Worm (Caenorhabditis elegans) whole organism, L2 larva: ENCODE results near the gene Y54G2A.32.

Source experiments
- C34F6.9 ChIP-seq: fragments of 150-350 bp; optimal IDR thresholded peaks from 2 replicates; lab custom pipeline; 2014; ENCODE audit warnings: missing biosample characterization, missing genetic modification characterization
- F13H6.1 ChIP-seq: sonication (generic microtip); optimal IDR thresholded peaks from 2 replicates; lab custom pipeline; 2016; ENCODE audit warnings: missing genetic modification characterization, missing compliant biosample characterization
- R02D3.7 ChIP-seq: fragments of 150-350 bp; optimal IDR thresholded peaks from 2 replicates; lab custom pipeline; 2014; ENCODE audit warnings: missing biosample characterization, missing genetic modification characterization
- ZK546.5 ChIP-seq: sonication (generic microtip); optimal IDR thresholded peaks from 2 replicates; lab custom pipeline; 2017; ENCODE audit warnings: missing biosample characterization, missing genetic modification characterization
- ama-1 ChIP-seq: fragments of 150-350 bp; optimal IDR thresholded peaks from 2 replicates; lab custom pipeline; 2018; ENCODE audit warnings: inconsistent platforms
- blmp-1 ChIP-seq: sonication (generic microtip); optimal IDR thresholded peaks from 2 replicates; lab custom pipeline; 2017; ENCODE audit warnings: missing genetic modification characterization, mild to moderate bottlenecking, missing compliant biosample characterization, antibody characterized with exemption, moderate library complexity; ENCODE audit not compliant: insufficient read depth
- ceh-16 ChIP-seq: fragments of 150-350 bp; optimal IDR thresholded peaks from 2 replicates; lab custom pipeline; 2014; ENCODE audit warnings: missing biosample characterization, missing genetic modification characterization
- crh-2 ChIP-seq: sonication (generic microtip); optimal IDR thresholded peaks from 2 replicates; lab custom pipeline; 2017; ENCODE audit warnings: missing biosample characterization, missing genetic modification characterization
- dmd-4 ChIP-seq: sonication (generic microtip); optimal IDR thresholded peaks from 2 replicates; lab custom pipeline; 2017; ENCODE audit warnings: missing biosample characterization, missing genetic modification characterization
- egl-27 ChIP-seq: sonication (generic microtip); optimal IDR thresholded peaks from 3 replicates; lab custom pipeline; 2017; ENCODE audit warnings: missing biosample characterization, missing genetic modification reagents, missing genetic modification characterization
- elt-1 ChIP-seq: fragments of 150-350 bp; optimal IDR thresholded peaks from 2 replicates; lab custom pipeline; 2014; ENCODE audit warnings: missing biosample characterization, missing genetic modification characterization
- elt-3 ChIP-seq: sonication (generic microtip); optimal IDR thresholded peaks from 2 replicates; lab custom pipeline; 2017; ENCODE audit warnings: missing biosample characterization, missing genetic modification characterization
- fos-1 ChIP-seq: fragments of 150-350 bp; optimal IDR thresholded peaks from 2 replicates; lab custom pipeline; 2014; ENCODE audit warnings: missing biosample characterization, missing genetic modification characterization
- gmeb-1 ChIP-seq: fragments of 150-350 bp; optimal IDR thresholded peaks from 2 replicates; lab custom pipeline; 2014; ENCODE audit warnings: missing biosample characterization, missing genetic modification characterization
- lin-11 ChIP-seq: fragments of 150-350 bp; sonication (generic microtip); optimal IDR thresholded peaks from 2 replicates; lab custom pipeline; 2014; ENCODE audit warnings: missing biosample characterization, missing genetic modification characterization, inconsistent platforms, mixed read lengths
- lin-39 ChIP-seq: fragments of 150-350 bp; optimal IDR thresholded peaks from 2 replicates; lab custom pipeline; 2014; ENCODE audit warnings: missing biosample characterization, missing genetic modification reagents, missing genetic modification characterization
- lsy-2 ChIP-seq, 2 experiments: fragments of 150-350 bp in 1 of 2; sonication (generic microtip) in 1 of 2; optimal IDR thresholded peaks; 2 replicates each; lab custom pipeline; 2014 to 2017; ENCODE audit warnings: missing biosample characterization in 2 of 2, missing genetic modification characterization in 2 of 2
- mbf-1 ChIP-seq: sonication (generic microtip); optimal IDR thresholded peaks from 2 replicates; lab custom pipeline; 2017; ENCODE audit warnings: missing biosample characterization, missing genetic modification characterization
- mdl-1 ChIP-seq, 2 experiments: fragments of 150-350 bp in 1 of 2; sonication (generic microtip) in 1 of 2; optimal IDR thresholded peaks; 2 replicates each; lab custom pipeline; 2017; ENCODE audit warnings: missing biosample characterization in 2 of 2, missing genetic modification characterization in 2 of 2
- nhr-11 ChIP-seq: fragments of 150-350 bp; optimal IDR thresholded peaks from 2 replicates; lab custom pipeline; 2014; ENCODE audit warnings: missing biosample characterization, missing genetic modification characterization
- nhr-129 ChIP-seq: fragments of 150-350 bp; optimal IDR thresholded peaks from 2 replicates; lab custom pipeline; 2014; ENCODE audit warnings: missing biosample characterization, missing genetic modification characterization
- nhr-21 ChIP-seq: fragments of 150-350 bp; optimal IDR thresholded peaks from 2 replicates; lab custom pipeline; 2014; ENCODE audit warnings: missing biosample characterization, missing genetic modification characterization
- nhr-23 ChIP-seq: fragments of 150-350 bp; optimal IDR thresholded peaks from 2 replicates; lab custom pipeline; 2014; ENCODE audit warnings: missing biosample characterization, missing genetic modification reagents, missing genetic modification characterization
- nhr-25 ChIP-seq: fragments of 150-350 bp; sonication (generic microtip); optimal IDR thresholded peaks from 3 replicates; lab custom pipeline; 2014; ENCODE audit warnings: missing biosample characterization, missing genetic modification characterization
- nhr-6 ChIP-seq: fragments of 150-350 bp; optimal IDR thresholded peaks from 2 replicates; lab custom pipeline; 2014; ENCODE audit warnings: missing biosample characterization, missing genetic modification characterization
- peb-1 ChIP-seq: fragments of 150-350 bp; optimal IDR thresholded peaks from 2 replicates; lab custom pipeline; 2014; ENCODE audit warnings: missing biosample characterization, missing genetic modification characterization
- sem-4 ChIP-seq: fragments of 150-350 bp; optimal IDR thresholded peaks from 2 replicates; lab custom pipeline; 2014; ENCODE audit warnings: missing biosample characterization, missing genetic modification reagents, missing genetic modification characterization
- skn-1 ChIP-seq: sonication (generic microtip); optimal IDR thresholded peaks from 2 replicates; lab custom pipeline; 2017; ENCODE audit warnings: missing biosample characterization, missing genetic modification characterization
- sma-3 ChIP-seq: sonication (generic microtip); optimal IDR thresholded peaks from 2 replicates; lab custom pipeline; 2016; ENCODE audit warnings: missing genetic modification reagents, missing genetic modification characterization, missing compliant biosample characterization
- sma-9 ChIP-seq, 2 experiments: fragments of 150-350 bp in 1 of 2; sonication (generic microtip) in 1 of 2; optimal IDR thresholded peaks; 2 replicates each; lab custom pipeline; 2014 to 2016; ENCODE audit warnings: missing genetic modification characterization in 2 of 2, mild to moderate bottlenecking in 1 of 2, missing biosample characterization in 1 of 2, missing compliant biosample characterization in 1 of 2, missing genetic modification reagents in 1 of 2, moderate library complexity in 1 of 2
- unc-39 ChIP-seq: fragments of 150-350 bp; optimal IDR thresholded peaks from 2 replicates; lab custom pipeline; 2014; ENCODE audit warnings: missing biosample characterization, missing genetic modification characterization
- unc-55 ChIP-seq: fragments of 150-350 bp; sonication (generic microtip); optimal IDR thresholded peaks from 3 replicates; lab custom pipeline; 2014; ENCODE audit warnings: missing biosample characterization, missing genetic modification reagents, missing genetic modification characterization
- unc-62 ChIP-seq: fragments of 150-350 bp; optimal IDR thresholded peaks from 2 replicates; lab custom pipeline; 2014; ENCODE audit warnings: missing biosample characterization, missing genetic modification reagents, missing genetic modification characterization
- ztf-1 ChIP-seq: fragments of 200-800 bp; sonication (Bioruptor generic); conservative IDR thresholded peaks from 2 replicates; pipeline ENCODE4 v1.3.6; 2022; ENCODE audit warnings: missing genetic modification characterization, missing compliant biosample characterization
- ztf-11 ChIP-seq: sonication (generic microtip); optimal IDR thresholded peaks from 2 replicates; lab custom pipeline; 2017; ENCODE audit warnings: missing biosample characterization, missing genetic modification characterization

Gene Y54G2A.32

DNA sequence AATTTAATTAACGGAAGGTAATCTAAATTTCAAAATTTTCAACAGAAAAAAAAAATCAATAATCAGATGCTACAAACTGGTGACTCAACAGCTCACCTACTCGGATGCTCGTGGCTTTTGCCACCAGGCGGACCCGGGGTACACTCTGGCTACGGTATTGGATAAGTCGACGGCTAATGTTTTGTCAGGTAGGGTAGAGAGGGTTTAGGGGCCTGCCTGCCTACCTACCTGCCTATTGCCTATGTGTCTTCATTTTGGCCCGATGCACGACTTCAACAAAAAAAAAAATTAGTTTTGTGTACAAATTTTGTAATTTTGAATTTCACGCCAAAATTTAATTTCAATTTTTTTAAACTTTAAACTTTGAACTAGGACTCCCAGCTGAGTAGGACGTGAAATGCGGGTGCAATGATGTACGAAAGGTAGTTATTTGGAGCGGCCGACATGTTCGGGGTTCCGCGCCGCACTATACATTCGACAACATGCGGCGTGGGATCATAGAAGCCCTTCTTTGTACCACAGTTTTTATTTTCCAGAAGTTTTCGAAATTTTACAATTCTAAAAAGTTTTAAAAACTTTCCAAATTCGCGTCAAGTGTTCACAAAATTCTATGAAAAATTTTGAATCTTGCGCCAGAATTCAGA is 21.8 kb downstream of the Y54G2A.32 start:
- TF ChIP-seq skn-1 (tag; lab: Kevin White, UChicago) (no peak), unc-62 (GFP tag; lab: Kevin White, UChicago) (no peak), sem-4 (tag; lab: Kevin White, UChicago) (no peak), sma-3 (no peak), R02D3.7 (tag; lab: Kevin White, UChicago) (no peak), unc-39 (no peak), crh-2 (tag; lab: Kevin White, UChicago) (no peak), unc-55 (GFP tag; lab: Kevin White, UChicago) (no peak), gmeb-1 (tag; lab: Kevin White, UChicago) (no peak)

DNA sequence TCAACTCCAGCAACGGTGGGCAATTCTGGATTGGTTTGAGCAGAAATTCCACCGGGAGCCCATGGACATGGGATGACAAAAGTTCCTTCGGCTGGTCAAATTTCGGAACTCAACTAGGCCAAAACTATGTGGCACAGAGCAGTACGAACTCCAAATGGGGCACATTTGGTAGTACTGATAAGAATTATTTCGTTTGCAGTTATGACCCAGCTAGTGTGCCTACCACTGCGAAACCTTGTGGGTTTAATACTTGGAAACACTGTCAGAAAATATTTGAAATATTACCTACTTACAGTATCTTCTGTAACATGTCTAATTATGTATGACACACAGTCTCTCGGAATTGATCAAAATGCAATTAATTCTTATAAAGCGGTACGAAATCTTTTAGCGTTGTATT is 22.6 kb downstream of the Y54G2A.32 start:
- TF ChIP-seq R02D3.7 (tag; lab: Kevin White, UChicago) (no peak), blmp-1 (tag; lab: Kevin White, UChicago) (no peak), dmd-4 (tag; lab: Kevin White, UChicago) (no peak), ceh-16 (tag; lab: Kevin White, UChicago) (no peak), nhr-6 (tag; lab: Kevin White, UChicago) (no peak), unc-39 (no peak), elt-1 (tag; lab: Kevin White, UChicago) (no peak), C34F6.9 (tag; lab: Kevin White, UChicago) (no peak), F13H6.1 (tag; lab: Kevin White, UChicago) (no peak), mdl-1 (tag; optimal IDR thresholded peaks at IDR 0.05; lab: Kevin White, UChicago) (no peak), elt-3 (tag; lab: Kevin White, UChicago) (no peak), nhr-21 (tag; lab: Kevin White, UChicago) (no peak), sma-9 (GFP tag; optimal IDR thresholded peaks at IDR 0.05; lab: Kevin White, UChicago) (no peak), sma-9 (tag; optimal IDR thresholded peaks at IDR 0.05; lab: Kevin White, UChicago) (no peak), mbf-1 (tag; lab: Kevin White, UChicago) (no peak)
- TF ChIP-seq, all 48 proteins: peak for 0

ce11 chrIV:2832587-2832986 is 28.8 kb downstream of the Y54G2A.32 start, which contains the start of the genes Y54G2A.48 and pudl-1:
TSS of gene Y54G2A.48 (minus strand) at chrIV:2832687.
TSS of gene pudl-1 (plus strand) at chrIV:2832906.
- no peak for TF ChIP-seq dmd-4 (tag; lab: Kevin White, UChicago)

- TF ChIP-seq ama-1 (lab: Kevin White, UChicago) (no peak), C34F6.9 (tag; lab: Kevin White, UChicago) (no peak), nhr-11 (tag; lab: Kevin White, UChicago) (no peak), sem-4 (tag; lab: Kevin White, UChicago) (no peak), elt-3 (tag; lab: Kevin White, UChicago) (no peak), peb-1 (tag; lab: Kevin White, UChicago) (no peak), nhr-23 (tag; lab: Kevin White, UChicago) (no peak)
Measured at ce11 chrIV:2834516-2834915, 30.8 kb downstream of the Y54G2A.32 start, which contains the start of gene pudl-2. TSS of gene pudl-2 (plus strand) at chrIV:2834816.

DNA sequence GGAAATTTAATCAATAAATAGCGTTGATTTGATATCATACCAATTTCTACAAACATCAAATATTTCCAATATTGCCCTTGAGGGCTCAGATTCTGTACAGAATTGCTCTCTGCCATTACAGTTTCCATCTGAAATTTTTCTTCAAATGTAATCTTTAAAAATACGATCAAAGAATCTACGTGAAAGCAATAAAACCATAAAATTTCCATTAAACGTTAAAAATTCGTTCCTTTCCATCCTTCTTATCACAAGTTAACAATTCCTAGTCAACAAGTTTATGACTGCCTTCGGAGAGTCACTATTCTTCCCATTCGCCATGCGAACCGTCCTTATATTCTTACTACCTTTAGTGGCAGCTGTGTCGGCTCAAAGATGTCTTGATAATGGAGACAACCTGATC is 31.6 kb downstream of the Y54G2A.32 start, which contains the start of gene clec-82:
Gene clec-82 (plus strand): TSS at position 301 of the 400 bp plus-strand sequence.
- TF ChIP-seq mbf-1 (tag; lab: Kevin White, UChicago) (no peak), lsy-2 (tag; optimal IDR thresholded peaks at IDR 0.05; lab: Kevin White, UChicago) (no peak), blmp-1 (tag; lab: Kevin White, UChicago) (no peak), peb-1 (tag; lab: Kevin White, UChicago) (no peak)

DNA sequence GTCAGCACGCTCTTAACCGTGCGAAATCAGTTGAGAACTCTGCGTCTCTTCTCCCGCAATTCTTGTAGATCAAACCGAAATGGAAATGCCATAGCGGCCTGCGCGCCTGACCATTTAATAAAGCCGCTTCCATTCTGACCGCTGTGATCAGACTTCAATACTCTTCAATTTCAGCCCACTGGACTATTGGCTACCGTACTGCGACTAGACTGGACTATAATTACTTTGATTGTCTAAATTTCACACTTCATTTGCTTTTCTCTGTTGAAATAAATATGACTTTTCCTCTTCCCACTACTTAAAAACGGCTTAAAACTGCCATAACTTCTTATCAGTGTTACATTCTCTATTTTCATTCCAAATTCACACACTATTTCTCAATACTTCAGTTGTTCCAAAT is 34.6 kb downstream of the Y54G2A.32 start, which contains the start of gene Y54G2A.7:
Gene Y54G2A.7 (plus strand): TSS at position 301 of the 400 bp plus-strand sequence.
- no peak for TF ChIP-seq mbf-1 (tag; lab: Kevin White, UChicago)
- TF ChIP-seq skn-1 (tag; lab: Kevin White, UChicago): no peak
- no peak for TF ChIP-seq ZK546.5 (tag; lab: Kevin White, UChicago)
- no peak for TF ChIP-seq nhr-129 (tag; lab: Kevin White, UChicago)
- no peak for TF ChIP-seq unc-39
- no peak for TF ChIP-seq lin-11 (tag; lab: Kevin White, UChicago)
- no peak for TF ChIP-seq nhr-25 (tag; lab: Kevin White, UChicago)
- TF ChIP-seq C34F6.9 (tag; lab: Kevin White, UChicago): no peak
- no peak for TF ChIP-seq sma-9 (GFP tag; optimal IDR thresholded peaks at IDR 0.05; lab: Kevin White, UChicago)
- TF ChIP-seq sma-9 (tag; optimal IDR thresholded peaks at IDR 0.05; lab: Kevin White, UChicago): no peak
- no peak for TF ChIP-seq ztf-1
- no peak for TF ChIP-seq unc-55 (GFP tag; lab: Kevin White, UChicago)
- TF ChIP-seq lin-39: no peak
- no peak for TF ChIP-seq fos-1 (tag; lab: Kevin White, UChicago)
- TF ChIP-seq egl-27: no peak
- TF ChIP-seq ztf-11: no peak
- no peak for TF ChIP-seq nhr-11 (tag; lab: Kevin White, UChicago)
- no peak for TF ChIP-seq nhr-6 (tag; lab: Kevin White, UChicago)
- TF ChIP-seq dmd-4 (tag; lab: Kevin White, UChicago): no peak
